Worm (Caenorhabditis elegans) whole organism, young adult: ENCODE measurements around the gene oig-2.

Source experiments
- Y67H2A.10 ChIP-seq: fragments of 200-800 bp; sonication (Bioruptor generic); conservative IDR thresholded peaks from 2 replicates; pipeline ENCODE4 v1.3.6; 2022; ENCODE audit warnings: missing genetic modification reagents, missing genetic modification characterization, missing compliant biosample characterization
- attf-6 ChIP-seq: fragments of 200-800 bp; sonication (Bioruptor generic); IDR thresholded peaks from 2 replicates; pipeline ENCODE4 v1.3.6; 2022; ENCODE audit warnings: missing genetic modification reagents, missing genetic modification characterization, missing compliant biosample characterization
- ceh-27 ChIP-seq: fragments of 200-800 bp; sonication (Bioruptor generic); optimal IDR thresholded peaks from 2 replicates; lab custom pipeline; 2018; ENCODE audit warnings: mild to moderate bottlenecking, missing genetic modification characterization, moderate library complexity, missing compliant biosample characterization
- dpl-1 ChIP-seq: fragments of 150-350 bp; optimal IDR thresholded peaks from 2 replicates; lab custom pipeline; 2014; ENCODE audit warnings: missing biosample characterization, missing genetic modification reagents, missing genetic modification characterization
- egrh-3 ChIP-seq: fragments of 200-800 bp; sonication (Bioruptor generic); IDR thresholded peaks from 2 replicates; pipeline ENCODE4 v1.3.6; 2022; ENCODE audit warnings: missing genetic modification reagents, missing genetic modification characterization, missing compliant biosample characterization
- lag-1 ChIP-seq: fragments of 200-800 bp; sonication (Bioruptor generic); IDR thresholded peaks from 2 replicates; pipeline ENCODE4 v1.3.6; 2022; ENCODE audit warnings: missing genetic modification reagents, missing genetic modification characterization, missing compliant biosample characterization
- madf-10 ChIP-seq: sonication (generic microtip); optimal IDR thresholded peaks from 2 replicates; lab custom pipeline; 2016; ENCODE audit warnings: mild to moderate bottlenecking, missing genetic modification characterization, missing compliant biosample characterization
- pha-4 ChIP-seq: fragments of 150-350 bp; sonication (generic microtip); optimal IDR thresholded peaks from 2 replicates; lab custom pipeline; 2014; ENCODE audit warnings: missing biosample characterization, missing genetic modification reagents, missing genetic modification characterization
- snpc-4 ChIP-seq, 5 experiments: fragments of 150-350 bp in 1 of 5; sonication (generic microtip) in 4 of 5; optimal IDR thresholded peaks; 2 replicates each; lab custom pipeline; 2014 to 2018; ENCODE audit warnings: missing genetic modification characterization in 5 of 5, missing biosample characterization in 3 of 5, antibody characterized with exemption in 2 of 5, mild to moderate bottlenecking in 2 of 5, missing compliant biosample characterization in 2 of 5, missing genotype in 2 of 5, moderate library complexity in 2 of 5, missing genetic modification reagents in 1 of 5

DNA sequence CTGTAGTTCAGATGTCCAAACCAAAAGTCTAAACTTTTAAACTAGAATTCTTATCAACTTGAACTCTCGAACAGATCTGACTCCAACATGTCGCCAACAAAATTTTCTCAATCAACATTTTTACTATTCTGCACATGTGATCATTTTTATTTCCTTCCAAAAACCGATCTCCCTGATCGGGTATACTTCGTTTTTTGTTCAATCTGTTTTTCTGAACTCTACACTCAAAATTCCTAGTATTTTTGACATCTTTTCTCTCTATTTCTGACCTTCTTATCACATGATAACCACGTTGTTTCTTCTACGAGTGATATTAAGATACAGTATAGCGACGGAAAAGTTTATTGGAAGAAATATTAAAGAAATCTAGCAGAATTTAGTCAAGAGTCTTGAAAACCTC, 1.7 kb downstream of the oig-2 start:
- TF ChIP-seq madf-10 (tag; lab: Kevin White, UChicago) = no peak
- TF ChIP-seq ceh-27 (GFP tag; lab: Kevin White, UChicago) = no peak
- no peak for TF ChIP-seq snpc-4 (GFP tag; optimal IDR thresholded peaks at IDR 0.05; lab: Kevin White, UChicago)
- no peak for TF ChIP-seq snpc-4 (tag; optimal IDR thresholded peaks at IDR 0.05; lab: Kevin White, UChicago)
- TF ChIP-seq dpl-1 (GFP tag; lab: Kevin White, UChicago) = no peak
- TF ChIP-seq pha-4 (tag; lab: Kevin White, UChicago) = no peak
- no peak for TF ChIP-seq Y67H2A.10 (GFP tag; lab: Robert Waterston, UW)
- no peak for TF ChIP-seq attf-6 (GFP tag; lab: Robert Waterston, UW)
- no peak for TF ChIP-seq egrh-3 (GFP tag; lab: Robert Waterston, UW)
- TF ChIP-seq lag-1 = no peak
